Fruit fly (Drosophila melanogaster) S2 (cell line): ENCODE measurements around the gene Ctns.

ENCODE experiments used
- CG8478 ChIP-seq: fragments of >200 bp; optimal IDR thresholded peaks from 2 replicates; lab custom pipeline; 2018
- CTCF ChIP-seq, 2 experiments: fragments of >200 bp; optimal IDR thresholded peaks; 2 replicates each; lab custom pipeline; 2018

Ctns gene

dm6 chr3R:23053135-23053730, 5.5 kb downstream of the Ctns start:
- no peak for TF ChIP-seq CTCF (optimal IDR thresholded peaks at IDR 0.05; lab: Kevin White, UChicago)
- TF ChIP-seq CG8478: no peak

- TF ChIP-seq CTCF (optimal IDR thresholded peaks at IDR 0.05; lab: Kevin White, UChicago) (no peak), CG8478 (no peak)
Observed at dm6 chr3R:23051639-23052125, 7.1 kb downstream of the Ctns start, which contains the start of gene Gr94a. TSS of gene Gr94a (plus strand) at chr3R:23051689.

- TF ChIP-seq CTCF (optimal IDR thresholded peaks at IDR 0.05; lab: Kevin White, UChicago) (no peak), CG8478 (no peak)
Observed at dm6 chr3R:23048690-23049118, 10.1 kb downstream of the Ctns start.

- TF ChIP-seq CTCF (optimal IDR thresholded peaks at IDR 0.05; lab: Kevin White, UChicago) (no peak), CG8478 (no peak)
Observed at dm6 chr3R:23048089-23048689, 10.6 kb downstream of the Ctns start, which contains the start of gene CG17121. TSS of gene CG17121 (minus strand) at chr3R:23048214.

- no peak for TF ChIP-seq CG8478
- TF ChIP-seq CTCF (optimal IDR thresholded peaks at IDR 0.05; lab: Kevin White, UChicago): no peak
Observed at dm6 chr3R:23046529-23046943, 12.2 kb downstream of the Ctns start.

dm6 chr3R:23043690-23044089, 15.1 kb downstream of the Ctns start, which contains the start of gene CG13837:
TSS of gene CG13837 (plus strand) at chr3R:23043990.
- no peak for TF ChIP-seq CG8478
- no peak for TF ChIP-seq CTCF (optimal IDR thresholded peaks at IDR 0.05; lab: Kevin White, UChicago)

- no peak for TF ChIP-seq CG8478
- no peak for TF ChIP-seq CTCF (optimal IDR thresholded peaks at IDR 0.05; lab: Kevin White, UChicago)
Observed at dm6 chr3R:23042746-23043265, 16.0 kb downstream of the Ctns start.

- TF ChIP-seq CTCF (optimal IDR thresholded peaks at IDR 0.05; lab: Kevin White, UChicago) (no peak), CG8478 (no peak)
Observed at dm6 chr3R:23041941-23042340, 16.8 kb downstream of the Ctns start, which contains the start of gene CG13838. TSS of gene CG13838 (plus strand) at chr3R:23042241.

- no peak for TF ChIP-seq CTCF (optimal IDR thresholded peaks at IDR 0.05; lab: Kevin White, UChicago)
- no peak for TF ChIP-seq CG8478
Observed at dm6 chr3R:23038062-23038461, 20.7 kb downstream of the Ctns start.

- TF ChIP-seq CTCF (optimal IDR thresholded peaks at IDR 0.05; lab: Kevin White, UChicago): no peak
- no peak for TF ChIP-seq CG8478
Observed at dm6 chr3R:23036321-23036720, 22.4 kb downstream of the Ctns start.

dm6 chr3R:23035463-23035862, 23.3 kb downstream of the Ctns start, which contains the start of gene CG13833:
TSS of gene CG13833 (minus strand) at chr3R:23035563.
- TF ChIP-seq CTCF (optimal IDR thresholded peaks at IDR 0.05; lab: Kevin White, UChicago) (no peak), CG8478 (no peak)

- TF ChIP-seq CTCF (optimal IDR thresholded peaks at IDR 0.05; lab: Kevin White, UChicago): no peak
- TF ChIP-seq CG8478: no peak
Observed at dm6 chr3R:23030900-23031299, 27.9 kb downstream of the Ctns start.

- no peak for TF ChIP-seq CG8478
- no peak for TF ChIP-seq CTCF (optimal IDR thresholded peaks at IDR 0.05; lab: Kevin White, UChicago)
Observed at dm6 chr3R:23028506-23028905, 30.3 kb downstream of the Ctns start.

dm6 chr3R:23027428-23027813, 31.3 kb downstream of the Ctns start:
- TF ChIP-seq CG8478: no peak
- no peak for TF ChIP-seq CTCF (optimal IDR thresholded peaks at IDR 0.05; lab: Kevin White, UChicago)

- TF ChIP-seq CTCF (optimal IDR thresholded peaks at IDR 0.05; lab: Kevin White, UChicago): no peak
- TF ChIP-seq CG8478: no peak
Observed at dm6 chr3R:23026652-23027427, 31.9 kb downstream of the Ctns start, which contains the start of gene lmd. TSS of gene lmd (minus strand) at chr3R:23026713.
